Worm (Caenorhabditis elegans): ENCODE data around the gene F26G1.2.

Gene F26G1.2

ce11 chrII:4758462-4758861, 4.4 kb upstream of the F26G1.2 start, which contains the start of gene F26G1.3:
Gene F26G1.3, plus strand, starts transcription at chrII:4758762.
- TF ChIP-seq hlh-4 (tag; optimal IDR thresholded peaks at IDR 0.05) (no peak), ceh-63 (GFP tag; optimal IDR thresholded peaks at IDR 0.05) (no peak), nhr-84 (tag; optimal IDR thresholded peaks at IDR 0.05) (no peak), nhr-19 (GFP tag; conservative IDR thresholded peaks at IDR 0.05) (no peak), mef-2 (tag; optimal IDR thresholded peaks at IDR 0.05) (no peak), lin-13 (GFP tag; optimal IDR thresholded peaks at IDR 0.05) (no peak), efl-3 (GFP tag; optimal IDR thresholded peaks at IDR 0.05) (no peak), ama-1 (optimal IDR thresholded peaks at IDR 0.05) (no peak), pax-3 (tag; optimal IDR thresholded peaks at IDR 0.05) (no peak), fkh-4 (tag; optimal IDR thresholded peaks at IDR 0.05; ENCODE audit: borderline replicate concordance) (no peak), ceh-90 (tag; optimal IDR thresholded peaks at IDR 0.05) (no peak)

ce11 chrII:4759835-4760234, 3.0 kb upstream of the F26G1.2 start:
- TF ChIP-seq zag-1 (tag; optimal IDR thresholded peaks at IDR 0.05) (no peak), nhr-20 (tag; optimal IDR thresholded peaks at IDR 0.05) (peak; percentile 50), fkh-10 (GFP tag; optimal IDR thresholded peaks at IDR 0.05) (no peak), nhr-71 (tag; optimal IDR thresholded peaks at IDR 0.05) (peak; percentile 13), lin-14 (GFP tag; optimal IDR thresholded peaks at IDR 0.05) (peak; percentile 53), nhr-85 (tag) (peak; percentile 91)

ce11 chrII:4761020-4761419, 1.9 kb upstream of the F26G1.2 start:
- no peak for TF ChIP-seq C16A3.4 (tag; optimal IDR thresholded peaks at IDR 0.05)
- peak in 1 of 2 experiments; percentile 4 for TF ChIP-seq lin-35 (GFP tag; optimal IDR thresholded peaks at IDR 0.05)
- no peak for TF ChIP-seq nhr-28 (tag; optimal IDR thresholded peaks at IDR 0.05)
- peak; percentile 36 for TF ChIP-seq blmp-1 (tag; optimal IDR thresholded peaks at IDR 0.05)
- no peak for TF ChIP-seq nhr-19 (GFP tag; conservative IDR thresholded peaks at IDR 0.05)
- peak; percentile 31 for TF ChIP-seq nhr-71 (tag; optimal IDR thresholded peaks at IDR 0.05)
- no peak for TF ChIP-seq lin-39 (tag; optimal IDR thresholded peaks at IDR 0.05)
- TF ChIP-seq nhr-85 (tag) = peak; percentile 93
- peak in 1 of 2 experiments; percentile 38 for TF ChIP-seq lsy-2 (tag; optimal IDR thresholded peaks at IDR 0.05)
- peak; percentile 37 for TF ChIP-seq lin-14 (GFP tag; optimal IDR thresholded peaks at IDR 0.05)
- peak; percentile 48 for TF ChIP-seq nhr-20 (tag; optimal IDR thresholded peaks at IDR 0.05)
- TF ChIP-seq snu-23 (GFP tag; optimal IDR thresholded peaks at IDR 0.05) = peak; percentile 9

ce11 chrII:4766284-4766683, 3.4 kb downstream of the F26G1.2 start, which contains the start of gene ttm-2:
Gene ttm-2, minus strand, starts transcription at chrII:4766384.
- no peak for TF ChIP-seq elt-2 (tag; optimal IDR thresholded peaks at IDR 0.05)

- TF ChIP-seq ceh-63 (GFP tag; optimal IDR thresholded peaks at IDR 0.05) (no peak), elt-3 (tag; optimal IDR thresholded peaks at IDR 0.05) (no peak), ztf-11 (tag; optimal IDR thresholded peaks at IDR 0.05) (no peak), nhr-90 (tag; optimal IDR thresholded peaks at IDR 0.05; ENCODE audit: poor library complexity) (no peak), lin-15B (tag; optimal IDR thresholded peaks at IDR 0.05) (no peak), nhr-20 (tag; optimal IDR thresholded peaks at IDR 0.05) (peak; percentile 7), lin-14 (GFP tag; optimal IDR thresholded peaks at IDR 0.05) (peak; percentile 80), blmp-1 (tag; optimal IDR thresholded peaks at IDR 0.05) (peak; percentile 48), nhr-85 (tag) (peak; percentile 78), C34B4.2 (tag; optimal IDR thresholded peaks at IDR 0.05) (no peak), rnt-1 (tag; optimal IDR thresholded peaks at IDR 0.05) (no peak), mep-1 (tag; optimal IDR thresholded peaks at IDR 0.05) (peak; percentile 3)
These were observed 4.7 kb downstream of the F26G1.2 start for ce11 chrII:4767612-4768011.

- TF ChIP-seq tbx-2 (tag; optimal IDR thresholded peaks at IDR 0.05) (no peak), nhr-11 (tag; optimal IDR thresholded peaks at IDR 0.05) (no peak), unc-98 (GFP tag; IDR thresholded peaks at IDR 0.05) (no peak), Y116A8C.19 (tag; optimal IDR thresholded peaks at IDR 0.05; ENCODE audit: borderline replicate concordance) (no peak), sptf-1 (tag; optimal IDR thresholded peaks at IDR 0.05) (no peak), lsy-2 (tag; optimal IDR thresholded peaks at IDR 0.05) (no peak), irx-1 (tag; optimal IDR thresholded peaks at IDR 0.05) (no peak), egl-27 (tag; optimal IDR thresholded peaks at IDR 0.05) (no peak), F16B12.6 (tag; optimal IDR thresholded peaks at IDR 0.05) (no peak), lin-13 (GFP tag; optimal IDR thresholded peaks at IDR 0.05) (no peak), ztf-11 (tag; optimal IDR thresholded peaks at IDR 0.05) (no peak), ama-1 (optimal IDR thresholded peaks at IDR 0.05) (no peak), C04F5.9 (tag; optimal IDR thresholded peaks at IDR 0.05) (no peak), ceh-88 (GFP tag; IDR thresholded peaks at IDR 0.05) (no peak), hpl-2 (GFP tag; optimal IDR thresholded peaks at IDR 0.05) (no peak), nhr-84 (tag; optimal IDR thresholded peaks at IDR 0.05) (no peak), nhr-71 (tag; optimal IDR thresholded peaks at IDR 0.05) (no peak), zip-4 (GFP tag; optimal IDR thresholded peaks at IDR 0.05) (no peak)
These were observed 6.2 kb downstream of the F26G1.2 start for ce11 chrII:4769096-4769495.

All from whole organism, L1 larva.